Fruit fly (Drosophila melanogaster) whole organism, larva: ENCODE data around the gene CG7214.

Experiments
- noc ChIP-seq: fragments of 200-800 bp; sonication (Bioruptor generic); optimal IDR thresholded peaks from 3 replicates; lab custom pipeline; 2019; ENCODE audit warnings: missing biosample characterization, mild to moderate bottlenecking, missing genetic modification characterization, moderate library complexity

Gene CG7214

DNA sequence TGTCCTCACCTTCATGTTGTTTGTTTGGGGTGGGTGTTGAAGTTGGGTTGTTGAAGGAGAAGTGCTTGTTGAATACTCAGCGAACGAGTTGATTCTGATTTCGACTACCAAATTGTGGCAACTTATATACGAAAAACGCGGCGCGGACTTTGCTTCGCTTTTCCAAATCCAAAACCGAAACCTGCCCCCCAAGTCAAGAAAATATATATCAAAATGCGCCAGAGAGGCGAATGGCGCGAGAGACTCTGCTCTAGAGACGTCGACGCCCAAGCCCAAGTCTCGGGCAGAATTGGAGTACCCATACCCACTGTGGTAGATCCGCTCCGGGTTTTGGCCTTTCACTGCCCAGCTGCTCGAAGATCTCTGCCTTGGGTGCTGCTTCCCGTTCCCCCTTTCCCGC, at the start of gene CG7214:
TSS of gene CG7214 (minus strand) at position 101 of the 400 bp plus-strand sequence.
- TF ChIP-seq noc (tag; lab: Kevin White, UChicago), result no peak

DNA sequence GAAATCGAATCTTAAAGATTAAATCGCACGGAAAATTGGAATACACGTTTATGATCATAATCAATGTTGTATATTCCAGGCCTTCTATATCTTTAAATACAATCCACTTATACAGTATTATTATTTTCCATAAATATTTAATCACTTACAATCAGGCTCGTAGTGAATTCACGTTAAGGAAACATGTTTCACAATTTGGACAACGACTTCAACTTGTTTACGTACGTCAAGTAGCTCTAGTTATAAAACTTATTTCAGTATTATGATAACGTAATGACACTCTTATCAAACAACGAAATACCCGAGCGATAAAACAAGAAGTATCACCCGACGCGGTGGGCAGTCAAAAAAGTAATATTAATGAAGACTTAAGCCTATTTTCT, 46.7 kb upstream of the CG7214 start:
- TF ChIP-seq noc (tag; lab: Kevin White, UChicago), result no peak

DNA sequence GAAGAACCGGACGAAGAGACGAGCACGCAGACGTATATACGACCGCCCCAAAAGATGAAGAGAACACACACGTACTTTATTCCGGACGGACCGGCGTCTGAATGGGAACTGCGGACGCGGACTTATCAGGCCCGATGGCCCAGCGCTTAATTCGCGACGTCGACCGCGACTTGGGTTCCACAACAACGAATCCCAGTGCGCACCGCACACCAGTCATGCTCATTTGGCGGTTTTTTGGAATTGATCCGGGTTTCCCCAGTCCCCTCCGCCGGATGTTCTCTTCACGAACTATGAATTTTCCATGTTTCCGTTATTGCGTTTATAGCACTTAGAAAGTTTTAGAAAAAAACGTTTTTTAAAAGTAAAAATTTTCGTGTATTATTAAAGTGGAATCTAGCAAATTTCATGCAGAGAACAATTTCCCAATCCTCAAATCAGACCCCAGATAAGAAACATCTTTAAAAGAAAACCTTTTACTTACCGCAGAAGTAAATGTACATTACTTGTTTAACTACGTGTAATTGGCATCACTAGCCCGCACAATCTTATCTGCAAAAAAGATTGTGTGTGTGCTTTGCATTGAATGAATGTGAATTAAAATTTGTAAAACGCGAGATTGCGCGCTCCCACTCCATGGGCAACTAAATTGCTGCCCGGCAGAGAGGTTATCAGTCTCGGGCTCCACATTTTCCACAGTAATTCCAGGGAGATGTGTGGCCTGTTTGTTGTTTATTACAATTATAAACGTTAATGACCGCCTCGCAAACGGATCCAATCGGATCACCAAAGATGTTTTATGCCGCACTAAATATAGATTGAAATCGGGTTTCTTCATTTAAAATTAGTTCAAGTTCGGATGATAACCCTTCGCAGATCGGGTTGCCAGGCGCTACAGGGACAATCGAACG, 46.1 kb upstream of the CG7214 start, which contains the start of gene CG7149:
TSS of gene CG7149 (minus strand) at position 110 of the 908 bp plus-strand sequence.
- peak; percentile 60 for TF ChIP-seq noc (tag; lab: Kevin White, UChicago)

DNA sequence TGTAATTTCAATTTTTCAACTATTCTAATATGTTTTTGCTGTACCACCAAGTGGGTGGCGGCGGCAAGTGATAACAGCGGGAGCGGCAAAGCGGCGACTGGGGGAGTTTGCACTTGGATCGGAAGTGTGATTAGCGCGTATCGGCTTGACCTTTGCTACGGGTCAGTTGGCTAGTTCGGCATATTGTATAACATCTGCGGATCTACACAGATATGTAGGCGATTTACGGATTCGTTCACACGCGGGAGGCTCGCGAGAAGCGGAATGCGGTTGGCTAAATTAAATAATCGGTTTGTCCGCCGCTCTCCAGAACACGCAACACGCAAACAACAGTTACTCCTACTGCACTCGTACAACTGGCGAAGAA, 45.4 kb upstream of the CG7214 start:
- no peak for TF ChIP-seq noc (tag; lab: Kevin White, UChicago)

DNA sequence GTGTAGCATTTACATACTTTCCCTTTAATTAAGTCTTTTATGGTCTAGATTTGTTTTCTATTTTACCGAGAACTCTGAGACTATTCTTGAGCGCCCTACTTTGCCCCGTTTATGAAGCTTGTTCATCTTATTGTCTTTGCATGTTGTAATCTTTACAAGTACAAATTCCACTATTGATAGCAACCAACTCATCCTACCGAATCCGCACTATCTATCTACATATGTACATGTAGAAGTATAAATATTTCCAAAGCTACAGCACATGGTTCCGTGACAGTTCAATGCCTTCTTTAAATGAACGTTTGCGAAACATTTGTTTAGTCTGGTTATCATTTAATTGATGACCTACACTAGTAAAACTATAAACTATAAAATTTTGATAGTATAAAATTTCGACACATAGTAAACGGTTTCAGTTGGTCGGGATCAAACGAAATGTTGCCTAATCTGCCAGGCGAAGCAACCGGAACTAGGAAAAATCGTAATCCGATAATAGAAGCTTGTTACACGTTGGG, 44.4 kb upstream of the CG7214 start:
- TF ChIP-seq noc (tag; lab: Kevin White, UChicago), result no peak

DNA sequence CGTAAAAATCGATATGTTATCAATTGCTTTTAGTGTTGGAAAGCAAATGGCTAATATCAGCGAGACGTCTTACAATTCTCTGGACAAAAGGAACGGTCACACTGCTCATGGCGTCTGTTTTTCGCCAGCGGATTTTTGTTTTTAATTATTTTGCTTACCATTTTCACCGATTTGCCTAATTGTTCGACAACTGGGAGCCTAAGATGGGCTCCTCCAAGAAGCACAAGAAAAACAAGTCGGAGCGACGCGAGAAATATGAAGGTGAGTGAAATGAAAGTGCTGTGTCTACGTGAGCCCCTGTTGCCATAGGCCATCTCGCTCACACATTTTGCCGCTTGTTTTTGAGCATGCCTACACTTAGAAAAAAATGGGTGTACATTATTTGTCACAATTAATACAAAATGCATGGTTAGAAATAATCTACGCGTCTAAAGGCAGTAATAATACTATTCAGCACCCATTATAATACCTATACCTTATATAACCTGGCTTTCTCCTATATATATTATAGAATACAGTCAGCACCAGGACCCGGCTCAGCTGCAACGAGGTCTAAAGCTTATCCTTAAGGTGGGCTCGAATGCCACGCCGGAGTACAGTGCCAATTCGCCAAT, 38.3 kb upstream of the CG7214 start, which contains the start of gene Brd7-9:
TSS of gene Brd7-9 (plus strand) at position 78 of the 614 bp plus-strand sequence.
- TF ChIP-seq noc (tag; lab: Kevin White, UChicago), result peak; percentile 15

DNA sequence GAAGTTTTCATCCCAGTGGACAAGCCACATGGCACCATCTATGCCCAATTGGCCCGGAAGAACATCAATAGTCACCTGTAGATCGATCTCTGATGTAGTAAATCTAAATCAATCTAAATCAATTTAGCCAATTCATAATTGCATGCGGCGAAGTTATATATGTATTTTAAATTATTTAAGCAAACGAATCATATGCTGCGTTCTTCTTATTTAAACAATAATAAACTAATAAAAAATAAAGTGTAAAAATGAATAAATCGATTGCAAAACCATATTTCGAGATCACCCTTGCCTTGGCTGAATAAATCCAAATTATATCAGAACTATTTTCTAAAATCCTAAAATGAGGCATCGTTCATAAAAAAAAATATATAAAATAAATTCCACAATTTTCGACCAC, 36.5 kb upstream of the CG7214 start, which contains the start of gene CG7164:
TSS of gene CG7164 (plus strand) at position 301 of the 400 bp plus-strand sequence.
- no peak for TF ChIP-seq noc (tag; lab: Kevin White, UChicago)

DNA sequence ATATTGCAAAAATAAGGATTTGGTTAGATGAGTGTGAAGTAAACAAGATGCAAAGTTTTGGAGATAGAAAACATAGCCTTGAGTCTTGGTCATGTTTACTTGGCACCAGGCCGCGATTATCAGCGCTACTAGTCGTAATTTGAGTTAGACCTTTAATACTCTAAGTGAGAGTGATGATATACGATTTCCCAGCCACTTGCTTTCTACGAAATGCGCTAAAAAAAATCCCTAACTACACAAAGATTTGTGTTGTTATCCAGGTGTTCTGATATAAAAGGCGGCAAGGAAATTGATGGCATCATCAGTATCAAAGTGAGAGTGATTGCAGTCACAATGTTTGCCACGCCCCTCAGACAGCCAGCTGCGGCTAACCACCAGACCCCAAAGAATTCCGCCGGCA, 35.1 kb upstream of the CG7214 start, which contains the start of gene Uro:
TSS of gene Uro (plus strand) at position 301 of the 400 bp plus-strand sequence.
- TF ChIP-seq noc (tag; lab: Kevin White, UChicago), result no peak

DNA sequence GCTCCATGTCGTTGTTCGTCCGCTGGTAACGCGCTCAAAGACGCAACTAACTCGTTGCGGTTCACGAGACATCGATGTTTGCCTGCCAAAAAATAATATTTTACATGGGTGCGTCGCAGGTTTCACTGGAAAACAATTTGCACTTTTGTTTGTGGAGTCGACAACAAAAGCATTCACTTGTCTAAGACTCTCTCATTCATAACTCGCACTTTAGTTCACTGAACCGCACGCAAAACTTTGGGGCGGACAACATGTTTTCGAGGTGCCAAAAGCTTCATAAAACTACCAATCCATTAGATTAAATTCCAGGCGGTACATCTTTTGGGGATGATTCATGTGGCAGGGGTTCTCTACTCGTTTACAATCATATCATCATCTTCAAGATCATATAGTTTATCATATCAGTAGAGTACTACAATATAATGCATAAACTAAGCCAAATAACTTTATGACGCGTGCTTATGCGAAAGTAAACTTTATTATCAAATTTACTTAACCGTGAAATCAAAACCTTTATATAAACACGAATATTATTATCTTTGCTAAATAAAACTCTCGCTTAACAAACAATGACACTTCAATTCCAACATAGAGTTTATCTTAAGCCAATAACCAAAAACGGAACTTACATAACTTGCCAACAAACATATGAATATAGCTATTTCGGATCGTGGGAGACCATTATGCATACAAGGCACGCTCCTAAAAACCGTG, 33.5 kb upstream of the CG7214 start, which contains the start of gene CG7179:
TSS of gene CG7179 (minus strand) at position 51 of the 714 bp plus-strand sequence.
- peak; percentile 40 for TF ChIP-seq noc (tag; lab: Kevin White, UChicago)

DNA sequence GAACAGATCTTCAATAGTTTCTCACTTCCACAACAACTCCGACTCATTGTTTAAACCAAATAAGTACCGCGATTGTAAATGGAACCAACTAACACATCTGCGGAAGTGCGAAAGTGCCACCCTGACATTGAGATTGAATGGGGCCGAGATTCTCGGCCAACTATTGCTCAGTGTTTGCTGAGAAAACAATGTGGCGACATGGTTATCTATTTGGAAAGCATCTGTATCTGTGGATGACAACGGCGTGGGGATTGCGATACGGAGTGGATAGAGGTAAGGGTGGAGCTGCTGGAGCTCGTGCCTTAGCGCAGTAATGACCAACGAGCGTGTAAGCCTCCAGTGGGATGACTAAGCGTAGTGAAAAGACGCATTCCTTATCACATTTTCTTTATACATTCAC, 30.6 kb upstream of the CG7214 start:
- no peak for TF ChIP-seq noc (tag; lab: Kevin White, UChicago)

DNA sequence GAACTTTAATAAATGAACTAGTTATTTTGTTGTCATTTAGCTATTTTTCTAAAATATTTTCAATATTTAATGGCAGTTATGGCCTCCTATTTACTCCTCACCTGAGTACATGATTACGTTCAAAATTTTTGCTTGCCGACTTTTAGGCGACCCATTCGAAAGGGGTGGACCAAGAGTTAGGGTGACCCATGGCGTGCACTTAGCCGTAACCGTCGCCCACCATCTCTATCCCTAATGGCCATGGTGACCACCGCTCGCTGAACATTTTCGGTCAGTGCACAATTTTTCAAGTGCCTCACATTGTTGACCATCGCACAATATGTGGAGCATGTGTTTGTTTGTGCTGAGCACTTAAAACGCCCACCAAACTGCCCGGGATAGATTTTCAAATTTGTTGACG, 27.3 kb upstream of the CG7214 start:
- TF ChIP-seq noc (tag; lab: Kevin White, UChicago), result no peak

DNA sequence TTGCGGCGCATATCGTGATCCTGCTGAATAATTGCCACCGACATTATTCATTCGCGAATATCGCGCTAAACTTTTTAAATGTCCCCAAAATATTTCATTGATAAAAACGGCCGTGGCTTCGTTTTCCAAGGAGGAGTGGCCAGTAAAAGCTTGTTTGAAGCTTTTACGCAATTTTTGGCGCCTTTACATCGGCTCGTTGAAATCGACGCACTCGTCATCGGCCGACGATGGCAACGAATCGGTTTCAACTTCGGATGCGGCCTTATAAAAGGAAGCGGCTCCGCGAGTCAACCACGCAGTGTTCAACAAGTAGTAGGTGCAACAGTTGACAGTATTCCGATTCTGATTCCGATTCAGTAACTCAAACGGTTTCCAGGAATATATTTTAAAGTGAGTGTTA, 22.7 kb upstream of the CG7214 start, which contains the start of gene CG7191:
TSS of gene CG7191 (plus strand) at position 301 of the 400 bp plus-strand sequence.
- no peak for TF ChIP-seq noc (tag; lab: Kevin White, UChicago)

DNA sequence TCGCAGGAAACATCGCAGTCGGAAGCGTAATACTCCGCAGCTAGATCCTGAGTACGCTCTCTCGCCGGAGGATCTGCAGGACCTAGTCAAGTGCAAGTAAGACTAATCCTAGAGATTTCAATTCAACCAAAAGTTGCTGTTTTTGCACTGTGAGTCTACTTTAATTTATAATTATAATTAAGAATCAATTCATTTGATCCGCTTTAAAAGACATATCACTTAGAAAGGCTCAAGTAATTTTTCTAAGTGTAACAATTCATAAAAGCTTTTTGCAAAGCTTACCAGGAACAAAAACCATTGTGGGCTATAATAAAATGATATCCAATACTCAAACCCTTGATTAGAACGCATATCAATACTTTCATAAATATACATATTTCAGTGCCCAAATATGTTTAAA, 12.2 kb upstream of the CG7214 start:
- TF ChIP-seq noc (tag; lab: Kevin White, UChicago), result no peak

DNA sequence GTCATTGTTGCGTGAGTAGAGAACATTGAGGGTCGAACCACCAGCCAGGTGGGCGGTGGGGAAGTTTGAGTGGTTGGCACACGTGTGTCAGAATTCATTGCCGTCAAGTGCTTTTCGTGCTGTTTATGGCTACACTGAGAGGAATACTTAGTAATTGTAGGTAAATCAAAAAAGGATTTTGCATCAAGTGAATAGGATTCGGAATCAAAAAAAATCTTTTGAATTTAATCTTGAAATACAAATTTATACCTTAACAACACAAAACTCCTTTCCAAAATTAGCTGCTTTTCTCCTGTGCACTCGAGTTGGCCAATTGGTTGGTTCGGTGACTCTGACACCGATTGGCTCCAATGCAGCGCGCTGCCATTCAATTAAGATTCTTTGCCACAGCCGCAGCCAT, 9.9 kb upstream of the CG7214 start:
- TF ChIP-seq noc (tag; lab: Kevin White, UChicago), result no peak

DNA sequence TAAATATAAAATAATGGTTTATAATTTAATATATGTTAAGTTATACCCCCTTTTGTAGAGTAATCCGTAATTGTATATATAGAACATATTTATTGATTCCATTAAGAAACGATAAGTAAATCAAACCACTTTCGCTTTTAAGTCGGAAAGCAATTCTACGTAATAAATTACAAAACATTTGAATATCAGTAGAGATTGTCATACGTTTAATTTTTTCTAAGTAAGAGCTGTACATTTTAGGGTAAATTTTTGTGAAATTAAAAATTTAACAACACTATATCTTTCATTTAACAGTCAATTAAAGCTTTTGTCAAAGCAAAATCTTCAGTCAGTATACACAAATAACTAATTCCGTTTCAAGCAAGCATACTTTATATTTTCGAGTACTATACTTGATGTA, 9.2 kb upstream of the CG7214 start, which contains the start of gene CG46025:
TSS of gene CG46025 (plus strand) at position 301 of the 400 bp plus-strand sequence.
- TF ChIP-seq noc (tag; lab: Kevin White, UChicago), result no peak
